Worm (Caenorhabditis elegans): ENCODE results near the gene K05F6.10.

- no peak for TF ChIP-seq fos-1 (tag; optimal IDR thresholded peaks at IDR 0.05)
- no peak for TF ChIP-seq snpc-4 (tag; optimal IDR thresholded peaks at IDR 0.05)
- TF ChIP-seq dmd-4 (tag; optimal IDR thresholded peaks at IDR 0.05) = no peak
- no peak for TF ChIP-seq mdl-1 (tag; optimal IDR thresholded peaks at IDR 0.05)
These were observed 30.3 kb downstream of the K05F6.10 start, which contains the start of gene K05F6.12 for ce11 chrII:1545625-1546024.

Data from whole organism, L2 larva.